Worm (Caenorhabditis elegans) whole organism, L4 larva: ENCODE measurements around the gene ehn-3.
A peak's percentile ranks its signal among the peaks of the same experiment; 100 is the strongest.

Source experiments
- D1046.2 ChIP-seq: fragments of 200-800 bp; sonication (Bioruptor generic); IDR thresholded peaks from 2 replicates; pipeline ENCODE4 v1.3.6; 2022; ENCODE audit warnings: missing genetic modification characterization, missing compliant biosample characterization
- F49E8.2 ChIP-seq: sonication (generic microtip); optimal IDR thresholded peaks from 2 replicates; lab custom pipeline; 2016; ENCODE audit warnings: missing compliant biosample characterization, mild to moderate bottlenecking, missing genetic modification characterization, borderline replicate concordance
- Y105C5A.15 ChIP-seq: fragments of 200-800 bp; sonication (Bioruptor generic); IDR thresholded peaks from 2 replicates; pipeline ENCODE4 v1.3.6; 2022; ENCODE audit warnings: missing genetic modification characterization, missing compliant biosample characterization
- Y48G9A.11 ChIP-seq: fragments of 200-800 bp; sonication (Bioruptor generic); IDR thresholded peaks from 2 replicates; pipeline ENCODE4 v1.3.6; 2022; ENCODE audit warnings: missing genetic modification reagents, missing genetic modification characterization, missing compliant biosample characterization
- ZK337.2 ChIP-seq: fragments of 200-800 bp; sonication (Bioruptor generic); IDR thresholded peaks from 2 replicates; pipeline ENCODE4 v1.3.6; 2022; ENCODE audit warnings: missing genetic modification reagents, missing genetic modification characterization, missing compliant biosample characterization
- ZK546.5 ChIP-seq, 2 experiments: sonication (generic microtip); optimal IDR thresholded peaks; 2 replicates each; lab custom pipeline; 2017; ENCODE audit warnings: missing biosample characterization in 2 of 2, missing genetic modification characterization in 2 of 2
- aha-1 ChIP-seq: fragments of 150-350 bp; peaks from one replicate; lab custom pipeline; 2014; ENCODE audit warnings: missing biosample characterization, missing genetic modification characterization
- arid-1 ChIP-seq: fragments of 200-800 bp; sonication (Bioruptor generic); conservative IDR thresholded peaks from 2 replicates; pipeline ENCODE4 v1.3.6; 2022; ENCODE audit warnings: missing genetic modification reagents, missing genetic modification characterization, missing compliant biosample characterization
- cey-2 ChIP-seq: sonication (generic microtip); optimal IDR thresholded peaks from 3 replicates; lab custom pipeline; 2017; ENCODE audit warnings: missing genetic modification characterization, mild to moderate bottlenecking, missing compliant biosample characterization, antibody characterized with exemption, borderline replicate concordance; ENCODE audit not compliant: insufficient read depth
- dmd-6 ChIP-seq: fragments of 200-800 bp; sonication (Bioruptor generic); IDR thresholded peaks from 2 replicates; pipeline ENCODE4 v1.3.6; 2022; ENCODE audit warnings: missing genetic modification reagents, missing genetic modification characterization, missing compliant biosample characterization
- dmd-8 ChIP-seq: fragments of 200-800 bp; sonication (Bioruptor generic); IDR thresholded peaks from 2 replicates; pipeline ENCODE4 v1.3.6; 2022; ENCODE audit warnings: missing genetic modification characterization, missing compliant biosample characterization
- dmd-9 ChIP-seq: fragments of 200-800 bp; sonication (Bioruptor generic); IDR thresholded peaks from 2 replicates; pipeline ENCODE4 v1.3.6; 2022; ENCODE audit warnings: missing genetic modification reagents, missing genetic modification characterization, missing compliant biosample characterization
- dpl-1 ChIP-seq: fragments of 150-350 bp; optimal IDR thresholded peaks from 2 replicates; lab custom pipeline; 2014; ENCODE audit warnings: missing biosample characterization, missing genetic modification reagents, missing genetic modification characterization
- fkh-10 ChIP-seq: fragments of 150-350 bp; optimal IDR thresholded peaks from 2 replicates; lab custom pipeline; 2014; ENCODE audit warnings: missing biosample characterization, missing genetic modification reagents, missing genetic modification characterization
- hlh-11 ChIP-seq: fragments of 200-800 bp; sonication (Bioruptor generic); optimal IDR thresholded peaks from 2 replicates; lab custom pipeline; 2018; ENCODE audit warnings: mild to moderate bottlenecking, missing genetic modification characterization, missing compliant biosample characterization
- hlh-30 ChIP-seq: sonication (generic microtip); optimal IDR thresholded peaks from 2 replicates; lab custom pipeline; 2017; ENCODE audit warnings: antibody characterized with exemption, mild to moderate bottlenecking, missing genetic modification characterization, missing compliant biosample characterization; ENCODE audit not compliant: insufficient read depth
- hmg-1.1 ChIP-seq: fragments of 200-800 bp; sonication (Bioruptor generic); IDR thresholded peaks from 2 replicates; pipeline ENCODE4 v1.3.6; 2022; ENCODE audit warnings: missing genetic modification reagents, missing genetic modification characterization, missing compliant biosample characterization
- lin-29 ChIP-seq: fragments of 200-800 bp; sonication (Bioruptor generic); IDR thresholded peaks from 2 replicates; pipeline ENCODE4 v1.3.6; 2022; ENCODE audit warnings: missing genetic modification reagents, missing genetic modification characterization, missing compliant biosample characterization
- madf-5 ChIP-seq, 2 experiments: fragments of 200-800 bp; sonication (Bioruptor generic); IDR thresholded peaks; 2 replicates each; pipeline ENCODE4 v1.3.6; 2022; ENCODE audit warnings: missing compliant biosample characterization in 2 of 2, missing genetic modification characterization in 2 of 2
- mes-2 ChIP-seq: sonication (generic microtip); optimal IDR thresholded peaks from 2 replicates; lab custom pipeline; 2016; ENCODE audit warnings: missing genotype, mild to moderate bottlenecking, missing genetic modification characterization, missing compliant biosample characterization; ENCODE audit not compliant: poor library complexity, severe bottlenecking
- mxl-2 ChIP-seq: fragments of 200-800 bp; sonication (Bioruptor generic); conservative IDR thresholded peaks from 2 replicates; pipeline ENCODE4 v1.3.6; 2022; ENCODE audit warnings: missing genetic modification reagents, missing genetic modification characterization, missing compliant biosample characterization
- mxl-3 ChIP-seq: fragments of 200-800 bp; sonication (Bioruptor generic); optimal IDR thresholded peaks from 2 replicates; lab custom pipeline; 2018; ENCODE audit warnings: mild to moderate bottlenecking, missing genetic modification characterization, missing compliant biosample characterization
- nhr-10 ChIP-seq: fragments of 150-350 bp; optimal IDR thresholded peaks from 2 replicates; lab custom pipeline; 2014; ENCODE audit warnings: missing biosample characterization, missing genetic modification characterization
- nhr-111 ChIP-seq: fragments of 200-800 bp; sonication (Bioruptor generic); optimal IDR thresholded peaks from 2 replicates; lab custom pipeline; 2018; ENCODE audit warnings: mild to moderate bottlenecking, missing genetic modification characterization, missing compliant biosample characterization
- nhr-237 ChIP-seq: sonication (generic microtip); optimal IDR thresholded peaks from 2 replicates; lab custom pipeline; 2017; ENCODE audit warnings: missing biosample characterization, missing genetic modification characterization
- nhr-28 ChIP-seq: fragments of 150-350 bp; optimal IDR thresholded peaks from 2 replicates; lab custom pipeline; 2014; ENCODE audit warnings: missing biosample characterization, missing genetic modification characterization
- nhr-42 ChIP-seq: fragments of 200-800 bp; sonication (Bioruptor generic); IDR thresholded peaks from 2 replicates; pipeline ENCODE4 v1.3.6; 2022; ENCODE audit warnings: missing genetic modification characterization, missing compliant biosample characterization
- nhr-76 ChIP-seq: fragments of 150-350 bp; optimal IDR thresholded peaks from 2 replicates; lab custom pipeline; 2014; ENCODE audit warnings: missing biosample characterization, missing genetic modification characterization
- saeg-2 ChIP-seq: fragments of 200-800 bp; sonication (Bioruptor generic); IDR thresholded peaks from 2 replicates; pipeline ENCODE4 v1.3.6; 2022; ENCODE audit warnings: missing genetic modification reagents, missing genetic modification characterization, missing compliant biosample characterization
- set-16 ChIP-seq: fragments of 200-800 bp; sonication (Bioruptor generic); IDR thresholded peaks from 2 replicates; pipeline ENCODE4 v1.3.6; 2022; ENCODE audit warnings: missing genetic modification reagents, missing genetic modification characterization, missing compliant biosample characterization
- skn-1 ChIP-seq: fragments of 150-350 bp; optimal IDR thresholded peaks from 2 replicates; lab custom pipeline; 2014; ENCODE audit warnings: missing biosample characterization, missing genetic modification characterization
- snpc-1.2 ChIP-seq: fragments of 200-800 bp; sonication (Bioruptor generic); IDR thresholded peaks from 2 replicates; pipeline ENCODE4 v1.3.6; 2022; ENCODE audit warnings: missing genetic modification reagents, missing genetic modification characterization, missing compliant biosample characterization
- snpc-4 ChIP-seq: fragments of 150-350 bp; optimal IDR thresholded peaks from 2 replicates; lab custom pipeline; 2014; ENCODE audit warnings: missing biosample characterization, missing genetic modification characterization
- tag-97 ChIP-seq: fragments of 200-800 bp; sonication (Bioruptor generic); IDR thresholded peaks from 2 replicates; pipeline ENCODE4 v1.3.6; 2022; ENCODE audit warnings: missing genetic modification characterization, missing compliant biosample characterization
- tra-1 ChIP-seq: fragments of 200-800 bp; sonication (Bioruptor generic); IDR thresholded peaks from 2 replicates; pipeline ENCODE4 v1.3.6; 2022; ENCODE audit warnings: missing genetic modification reagents, missing genetic modification characterization, missing compliant biosample characterization
- unc-39 ChIP-seq: sonication (generic microtip); optimal IDR thresholded peaks from 2 replicates; lab custom pipeline; 2017; ENCODE audit warnings: missing biosample characterization, missing genetic modification characterization
- unc-62 ChIP-seq, 3 experiments: fragments of 150-350 bp in 1 of 3; sonication (generic microtip); optimal IDR thresholded peaks in 2 of 3; peaks in 1 of 3; 1 replicate in 1 of 3; 2 replicates in 2 of 3; lab custom pipeline; 2014 to 2017; ENCODE audit warnings: missing biosample characterization in 3 of 3, missing genetic modification characterization in 3 of 3, missing genetic modification reagents in 3 of 3, missing genotype in 1 of 3
- vab-7 ChIP-seq: fragments of 200-800 bp; sonication (Bioruptor generic); IDR thresholded peaks from 2 replicates; pipeline ENCODE4 v1.3.6; 2022; ENCODE audit warnings: missing genetic modification reagents, missing genetic modification characterization, missing compliant biosample characterization
- zag-1 ChIP-seq: fragments of 150-350 bp; optimal IDR thresholded peaks from 2 replicates; lab custom pipeline; 2014; ENCODE audit warnings: missing biosample characterization, missing genetic modification characterization
- zfp-3 ChIP-seq: fragments of 200-800 bp; sonication (Bioruptor generic); conservative IDR thresholded peaks from 2 replicates; pipeline ENCODE4 v1.3.6; 2022; ENCODE audit warnings: missing genetic modification reagents, missing genetic modification characterization, missing compliant biosample characterization
- zip-11 ChIP-seq: fragments of 200-800 bp; sonication (Bioruptor generic); IDR thresholded peaks from 2 replicates; pipeline ENCODE4 v1.3.6; 2022; ENCODE audit warnings: missing genetic modification characterization, missing compliant biosample characterization
- ztf-11 ChIP-seq: fragments of 150-350 bp; optimal IDR thresholded peaks from 2 replicates; lab custom pipeline; 2014; ENCODE audit warnings: missing biosample characterization, missing genetic modification characterization
- ztf-7 ChIP-seq: fragments of 150-350 bp; optimal IDR thresholded peaks from 2 replicates; lab custom pipeline; 2014; ENCODE audit warnings: missing biosample characterization, missing genetic modification characterization

ehn-3 gene

ce11 chrIV:5393566-5393965 is 25.5 kb downstream of the ehn-3 start (continued):
- TF ChIP-seq skn-1 (tag; lab: Kevin White, UChicago) (no peak), mes-2 (tag; lab: Kevin White, UChicago) (peak; percentile 16), hlh-30 (tag; lab: Kevin White, UChicago) (peak; percentile 62), Y105C5A.15 (GFP tag; lab: Robert Waterston, UW) (no peak), nhr-111 (no peak), nhr-76 (tag; lab: Kevin White, UChicago) (no peak), mxl-2 (GFP tag; lab: Robert Waterston, UW) (no peak), snpc-4 (tag; lab: Kevin White, UChicago) (no peak), set-16 (GFP tag; lab: Robert Waterston, UW) (no peak), cey-2 (tag; lab: Kevin White, UChicago) (no peak), ZK546.5 (tag; optimal IDR thresholded peaks at IDR 0.05; lab: Kevin White, UChicago) (no peak), nhr-42 (no peak), D1046.2 (GFP tag; lab: Robert Waterston, UW) (no peak), hmg-1.1 (GFP tag; lab: Robert Waterston, UW) (no peak), unc-39 (no peak), hlh-11 (tag; lab: Kevin White, UChicago) (peak; percentile 39), arid-1 (no peak), zip-11 (GFP tag; lab: Robert Waterston, UW) (no peak), aha-1 (tag; lab: Kevin White, UChicago) (no peak), dmd-9 (no peak), Y48G9A.11 (GFP tag; lab: Robert Waterston, UW) (no peak), unc-62 (GFP tag; optimal IDR thresholded peaks at IDR 0.05 in 1 of 2; lab: Kevin White, UChicago) (no peak), unc-62 (tag; optimal IDR thresholded peaks at IDR 0.05; lab: Kevin White, UChicago) (no peak), ztf-7 (tag; lab: Kevin White, UChicago) (no peak), F49E8.2 (tag; lab: Kevin White, UChicago) (no peak), dpl-1 (GFP tag; lab: Kevin White, UChicago) (no peak), ztf-11 (tag; lab: Kevin White, UChicago) (no peak), mxl-3 (GFP tag; lab: Kevin White, UChicago) (no peak), saeg-2 (GFP tag; lab: Robert Waterston, UW) (no peak), vab-7 (GFP tag; lab: Robert Waterston, UW) (no peak), nhr-10 (no peak), madf-5 (GFP tag; IDR thresholded peaks at IDR 0.05; lab: Robert Waterston, UW) (no peak), nhr-28 (peak; percentile 39), snpc-1.2 (GFP tag; lab: Robert Waterston, UW) (no peak), zfp-3 (GFP tag; lab: Robert Waterston, UW) (no peak), ZK337.2 (GFP tag; lab: Robert Waterston, UW) (no peak), zag-1 (tag; lab: Kevin White, UChicago) (no peak), tra-1 (GFP tag; lab: Robert Waterston, UW) (no peak), tag-97 (no peak), fkh-10 (no peak)

ce11 chrIV:5391507-5392057 is 27.4 kb downstream of the ehn-3 start, which contains the start of the genes htp-1 and ZK616.5:
Gene htp-1 (minus strand): TSS chrIV:5391557.
Gene ZK616.5 (plus strand): TSS chrIV:5391929.
- no peak for TF ChIP-seq dmd-9
- TF ChIP-seq nhr-237 (tag; lab: Kevin White, UChicago) = no peak
- no peak for TF ChIP-seq hlh-11 (tag; lab: Kevin White, UChicago)
- TF ChIP-seq dmd-8 (GFP tag; lab: Robert Waterston, UW) = no peak
- no peak for TF ChIP-seq zip-11 (GFP tag; lab: Robert Waterston, UW)
- TF ChIP-seq lin-29 (GFP tag; lab: Robert Waterston, UW) = no peak
- TF ChIP-seq unc-39 = no peak
- no peak for TF ChIP-seq dmd-6 (GFP tag; lab: Robert Waterston, UW)
